Worm (Caenorhabditis elegans): ENCODE results near the gene Y49F6B.13.
A peak's percentile ranks its signal among the peaks of the same experiment; 100 is the strongest.

Y49F6B.13 gene

ce11 chrII:3471603-3472002 is at the start of gene Y49F6B.13:
TSS of gene Y49F6B.13 (minus strand) at chrII:3471703.
- TF ChIP-seq snpc-4 (tag; optimal IDR thresholded peaks at IDR 0.05) (no peak), drap-1 (GFP tag; optimal IDR thresholded peaks at IDR 0.05) (no peak), ceh-83 (GFP tag; optimal IDR thresholded peaks at IDR 0.05) (no peak), ceh-43 (GFP tag; optimal IDR thresholded peaks at IDR 0.05) (no peak), sptf-1 (tag; optimal IDR thresholded peaks at IDR 0.05) (no peak), nhr-237 (tag; optimal IDR thresholded peaks at IDR 0.05) (no peak), lin-13 (tag; optimal IDR thresholded peaks at IDR 0.05) (no peak), pha-4 (tag; optimal IDR thresholded peaks at IDR 0.05) (no peak), lsy-2 (tag; optimal IDR thresholded peaks at IDR 0.05) (no peak), M03D4.4 (tag; optimal IDR thresholded peaks at IDR 0.05) (no peak), cnd-1 (tag; optimal IDR thresholded peaks at IDR 0.05) (no peak), nhr-28 (tag; optimal IDR thresholded peaks at IDR 0.05) (no peak), mab-5 (tag; optimal IDR thresholded peaks at IDR 0.05) (no peak)

ce11 chrII:3518961-3519544 is 47.5 kb upstream of the Y49F6B.13 start, which contains the start of gene clec-126:
TSS of gene clec-126 (plus strand) at chrII:3519494.
- no peak for TF ChIP-seq nhr-28 (tag; optimal IDR thresholded peaks at IDR 0.05)
- TF ChIP-seq nhr-2 (tag; optimal IDR thresholded peaks at IDR 0.05) = no peak
- no peak for TF ChIP-seq nhr-12 (tag; optimal IDR thresholded peaks at IDR 0.05)
- peak; percentile 22 for TF ChIP-seq nhr-237 (tag; optimal IDR thresholded peaks at IDR 0.05)
- peak; percentile 49 for TF ChIP-seq tbx-8 (GFP tag; optimal IDR thresholded peaks at IDR 0.05)
- TF ChIP-seq flh-1 (GFP tag; optimal IDR thresholded peaks at IDR 0.05) = peak; percentile 38
- TF ChIP-seq elt-3 (tag; optimal IDR thresholded peaks at IDR 0.05) = peak; percentile 37
- TF ChIP-seq ces-1 (GFP tag; optimal IDR thresholded peaks at IDR 0.05) = peak; percentile 82
- peak; percentile 43 for TF ChIP-seq lin-13 (tag; optimal IDR thresholded peaks at IDR 0.05)
- peak; percentile 67 for TF ChIP-seq zip-8 (tag; optimal IDR thresholded peaks at IDR 0.05)
- TF ChIP-seq ceh-83 (GFP tag; optimal IDR thresholded peaks at IDR 0.05) = peak; percentile 86
- TF ChIP-seq lin-32 (GFP tag; optimal IDR thresholded peaks at IDR 0.05) = peak; percentile 31
- peak; percentile 86 for TF ChIP-seq cnd-1 (tag; optimal IDR thresholded peaks at IDR 0.05)
- TF ChIP-seq ceh-39 (tag; optimal IDR thresholded peaks at IDR 0.05) = no peak
- peak; percentile 83 for TF ChIP-seq ham-2 (GFP tag; optimal IDR thresholded peaks at IDR 0.05)
- peak; percentile 9 for TF ChIP-seq mep-1 (tag; optimal IDR thresholded peaks at IDR 0.05)
- no peak for TF ChIP-seq pha-4 (tag; optimal IDR thresholded peaks at IDR 0.05)
- peak; percentile 0 for TF ChIP-seq elt-1 (tag; optimal IDR thresholded peaks at IDR 0.05; ENCODE audit: borderline replicate concordance, insufficient read depth)
- TF ChIP-seq bed-3 (GFP tag; optimal IDR thresholded peaks at IDR 0.05) = peak; percentile 40
- TF ChIP-seq lsy-2 (tag; optimal IDR thresholded peaks at IDR 0.05) = peak; percentile 27
- TF ChIP-seq nhr-76 (tag; optimal IDR thresholded peaks at IDR 0.05) = peak; percentile 43
- peak; percentile 77 for TF ChIP-seq mls-2 (tag; optimal IDR thresholded peaks at IDR 0.05)
- TF ChIP-seq mab-5 (tag; optimal IDR thresholded peaks at IDR 0.05) = no peak
- peak; percentile 51 for TF ChIP-seq hlh-1 (tag; optimal IDR thresholded peaks at IDR 0.05)
- TF ChIP-seq unc-120 (tag; optimal IDR thresholded peaks at IDR 0.05; ENCODE audit: poor library complexity, severe bottlenecking) = peak; percentile 89
- peak; percentile 75 for TF ChIP-seq M03D4.4 (tag; optimal IDR thresholded peaks at IDR 0.05)
- peak; percentile 84 for TF ChIP-seq drap-1 (GFP tag; optimal IDR thresholded peaks at IDR 0.05)
- TF ChIP-seq sem-2 (GFP tag; optimal IDR thresholded peaks at IDR 0.05) = peak; percentile 78
- no peak for TF ChIP-seq blmp-1 (tag; optimal IDR thresholded peaks at IDR 0.05)
- TF ChIP-seq ceh-43 (GFP tag; optimal IDR thresholded peaks at IDR 0.05) = peak; percentile 49
- no peak for TF ChIP-seq snpc-4 (tag; optimal IDR thresholded peaks at IDR 0.05)
- TF ChIP-seq unc-62 (GFP tag; optimal IDR thresholded peaks at IDR 0.05) = no peak
- TF ChIP-seq sptf-1 (tag; optimal IDR thresholded peaks at IDR 0.05) = peak; percentile 91
- peak; percentile 3 for TF ChIP-seq unc-39 (tag; optimal IDR thresholded peaks at IDR 0.05)
- TF ChIP-seq ztf-11 (tag; optimal IDR thresholded peaks at IDR 0.05) = peak; percentile 48

ce11 chrII:3516175-3516574 is 44.7 kb upstream of the Y49F6B.13 start:
- TF ChIP-seq ceh-39 (tag; optimal IDR thresholded peaks at IDR 0.05) (no peak), flh-1 (GFP tag; optimal IDR thresholded peaks at IDR 0.05) (no peak), M03D4.4 (tag; optimal IDR thresholded peaks at IDR 0.05) (no peak), lin-32 (GFP tag; optimal IDR thresholded peaks at IDR 0.05) (no peak), nhr-28 (tag; optimal IDR thresholded peaks at IDR 0.05) (no peak), sem-2 (GFP tag; optimal IDR thresholded peaks at IDR 0.05) (no peak), elt-3 (tag; optimal IDR thresholded peaks at IDR 0.05) (no peak), mep-1 (tag; optimal IDR thresholded peaks at IDR 0.05) (no peak), tbx-8 (GFP tag; optimal IDR thresholded peaks at IDR 0.05) (no peak), ceh-43 (GFP tag; optimal IDR thresholded peaks at IDR 0.05) (no peak), drap-1 (GFP tag; optimal IDR thresholded peaks at IDR 0.05) (no peak), nhr-76 (tag; optimal IDR thresholded peaks at IDR 0.05) (no peak), zip-8 (tag; optimal IDR thresholded peaks at IDR 0.05) (no peak), hlh-1 (tag; optimal IDR thresholded peaks at IDR 0.05) (no peak), mls-2 (tag; optimal IDR thresholded peaks at IDR 0.05) (no peak), ham-2 (GFP tag; optimal IDR thresholded peaks at IDR 0.05) (no peak), unc-39 (tag; optimal IDR thresholded peaks at IDR 0.05) (no peak), mab-5 (tag; optimal IDR thresholded peaks at IDR 0.05) (no peak), ceh-83 (GFP tag; optimal IDR thresholded peaks at IDR 0.05) (no peak), sptf-1 (tag; optimal IDR thresholded peaks at IDR 0.05) (no peak)
